Fruit fly (Drosophila melanogaster) whole organism, embryonic: ENCODE data around the gene CG16903.
A peak's percentile ranks its signal among the peaks of the same experiment; 100 is the strongest.

Experiments
- Aef1 ChIP-seq: fragments of 200-800 bp; sonication (Bioruptor generic); IDR thresholded peaks from 3 replicates; pipeline ENCODE4 v1.3.6; 2022; ENCODE audit warnings: missing biosample characterization, missing genetic modification characterization
- Bdp1 ChIP-seq: fragments of 200-800 bp; sonication (Bioruptor generic); optimal IDR thresholded peaks from 3 replicates; lab custom pipeline; 2016; ENCODE audit warnings: missing biosample characterization, missing genetic modification characterization
- CG10431 ChIP-seq: fragments of 200-800 bp; sonication (Bioruptor generic); optimal IDR thresholded peaks from 3 replicates; lab custom pipeline; 2018; ENCODE audit warnings: missing biosample characterization, mild to moderate bottlenecking, missing genetic modification characterization
- CG11504 ChIP-seq: fragments of 200-800 bp; sonication (Bioruptor generic); optimal IDR thresholded peaks from 3 replicates; lab custom pipeline; 2019; ENCODE audit warnings: missing biosample characterization, mild to moderate bottlenecking, missing genetic modification characterization, moderate library complexity
- CG11696 ChIP-seq: fragments of 200-800 bp; sonication (Bioruptor generic); IDR thresholded peaks from 2 replicates; pipeline ENCODE4 v1.3.6; 2022; ENCODE audit warnings: missing biosample characterization, missing genetic modification characterization
- CG12155 ChIP-seq: fragments of 200-800 bp; sonication (Bioruptor generic); optimal IDR thresholded peaks from 3 replicates; lab custom pipeline; 2016; ENCODE audit warnings: missing biosample characterization, missing genetic modification characterization
- CG15479 ChIP-seq: fragments of 200-800 bp; sonication (Bioruptor generic); optimal IDR thresholded peaks from 3 replicates; lab custom pipeline; 2019; ENCODE audit warnings: missing biosample characterization, mild to moderate bottlenecking, missing genetic modification characterization, moderate library complexity
- CG17802 ChIP-seq: fragments of 200-800 bp; sonication (Bioruptor generic); optimal IDR thresholded peaks from 2 replicates; lab custom pipeline; 2018; ENCODE audit warnings: missing biosample characterization, mild to moderate bottlenecking, missing genetic modification characterization, moderate library complexity
- CG18619 ChIP-seq: fragments of 200-800 bp; sonication (Bioruptor generic); optimal IDR thresholded peaks from 3 replicates; lab custom pipeline; 2017; ENCODE audit warnings: missing biosample characterization, mild to moderate bottlenecking, missing genetic modification characterization
- CG3163 ChIP-seq: fragments of 200-800 bp; sonication (Bioruptor generic); optimal IDR thresholded peaks from 3 replicates; lab custom pipeline; 2016; ENCODE audit warnings: missing biosample characterization, missing genetic modification characterization
- CG4282 ChIP-seq: fragments of 200-800 bp; sonication (Bioruptor generic); optimal IDR thresholded peaks from 2 replicates; lab custom pipeline; 2016; ENCODE audit warnings: missing biosample characterization, missing genetic modification characterization
- CG4617 ChIP-seq: fragments of 200-800 bp; sonication (Bioruptor generic); optimal IDR thresholded peaks from 3 replicates; lab custom pipeline; 2016; ENCODE audit warnings: missing biosample characterization, missing genetic modification characterization, borderline replicate concordance
- CG4854 ChIP-seq: fragments of 200-800 bp; sonication (Bioruptor generic); optimal IDR thresholded peaks from 2 replicates; lab custom pipeline; 2016; ENCODE audit warnings: missing biosample characterization, missing genetic modification characterization, inconsistent platforms
- CG6272 ChIP-seq: fragments of 200-800 bp; sonication (Bioruptor generic); IDR thresholded peaks from 2 replicates; pipeline ENCODE4 v1.3.6; 2022; ENCODE audit warnings: missing biosample characterization, missing genetic modification characterization
- CG7372 ChIP-seq: fragments of 200-800 bp; sonication (Bioruptor generic); IDR thresholded peaks from 2 replicates; pipeline ENCODE4 v1.3.6; 2022; ENCODE audit warnings: missing biosample characterization, missing genetic modification characterization
- CG8089 ChIP-seq: fragments of 200-800 bp; sonication (Bioruptor generic); optimal IDR thresholded peaks from 3 replicates; lab custom pipeline; 2016; ENCODE audit warnings: missing biosample characterization, missing genetic modification characterization
- CG8944 ChIP-seq: fragments of 200-800 bp; sonication (Bioruptor generic); optimal IDR thresholded peaks from 3 replicates; lab custom pipeline; 2016; ENCODE audit warnings: missing biosample characterization, missing genetic modification characterization
- CG9437 ChIP-seq: fragments of 200-800 bp; sonication (Bioruptor generic); optimal IDR thresholded peaks from 2 replicates; lab custom pipeline; 2018; ENCODE audit warnings: missing biosample characterization, mild to moderate bottlenecking, missing genetic modification characterization
- Chrac-16 ChIP-seq: fragments of 200-800 bp; sonication (Bioruptor generic); optimal IDR thresholded peaks from 3 replicates; lab custom pipeline; 2016; ENCODE audit warnings: missing biosample characterization, missing genetic modification characterization
- Ets65A ChIP-seq: fragments of 200-800 bp; sonication (Bioruptor generic); peaks from one replicate; lab custom pipeline; 2016; ENCODE audit warnings: missing biosample characterization, missing genetic modification characterization
- H2.0 ChIP-seq: fragments of 200-800 bp; sonication (Bioruptor generic); IDR thresholded peaks from 2 replicates; pipeline ENCODE4 v1.3.6; 2022; ENCODE audit warnings: missing biosample characterization, missing genetic modification characterization
- HLH3B ChIP-seq: fragments of 200-800 bp; sonication (Bioruptor generic); IDR thresholded peaks from 2 replicates; pipeline ENCODE4 v1.3.6; 2022; ENCODE audit warnings: missing biosample characterization, missing genetic modification characterization
- Hey ChIP-seq: fragments of 200-800 bp; sonication (Bioruptor generic); optimal IDR thresholded peaks from 3 replicates; lab custom pipeline; 2018; ENCODE audit warnings: missing biosample characterization, mild to moderate bottlenecking, missing genetic modification characterization
- HmgD ChIP-seq: fragments of 200-800 bp; sonication (Bioruptor generic); optimal IDR thresholded peaks from 3 replicates; lab custom pipeline; 2016; ENCODE audit warnings: missing biosample characterization, missing genetic modification characterization
- MESR4 ChIP-seq: fragments of 200-800 bp; sonication (Bioruptor generic); optimal IDR thresholded peaks from 2 replicates; lab custom pipeline; 2018; ENCODE audit warnings: missing biosample characterization, mild to moderate bottlenecking, missing genetic modification characterization, moderate library complexity
- MTF-1 ChIP-seq: fragments of 200-800 bp; sonication (Bioruptor generic); optimal IDR thresholded peaks from 2 replicates; lab custom pipeline; 2018; ENCODE audit warnings: missing biosample characterization, mild to moderate bottlenecking, missing genetic modification characterization, borderline replicate concordance
- NC2α ChIP-seq: fragments of 200-800 bp; sonication (Bioruptor generic); optimal IDR thresholded peaks from 2 replicates; lab custom pipeline; 2016; ENCODE audit warnings: missing biosample characterization, missing genetic modification characterization
- Rfx ChIP-seq: fragments of 200-800 bp; sonication (Bioruptor generic); IDR thresholded peaks from 2 replicates; pipeline ENCODE4 v1.3.6; 2022; ENCODE audit warnings: missing biosample characterization, missing genetic modification characterization
- Spps ChIP-seq: fragments of 200-800 bp; sonication (Bioruptor generic); optimal IDR thresholded peaks from 2 replicates; lab custom pipeline; 2018; ENCODE audit warnings: missing biosample characterization, mild to moderate bottlenecking, missing genetic modification characterization
- TFAM ChIP-seq: fragments of 200-800 bp; sonication (Bioruptor generic); optimal IDR thresholded peaks from 2 replicates; lab custom pipeline; 2017; ENCODE audit warnings: missing biosample characterization, missing genetic modification characterization, inconsistent platforms
- YL-1 ChIP-seq: fragments of 200-800 bp; sonication (Bioruptor generic); optimal IDR thresholded peaks from 3 replicates; lab custom pipeline; 2017; ENCODE audit warnings: missing biosample characterization, mild to moderate bottlenecking, missing genetic modification characterization
- abd-A ChIP-seq: fragments of 200-800 bp; sonication (Bioruptor generic); optimal IDR thresholded peaks from 3 replicates; lab custom pipeline; 2019; ENCODE audit warnings: missing biosample characterization, mild to moderate bottlenecking, missing genetic modification characterization, moderate library complexity
- bbx ChIP-seq: fragments of 200-800 bp; sonication (Bioruptor generic); IDR thresholded peaks from 2 replicates; pipeline ENCODE4 v1.3.6; 2022; ENCODE audit warnings: missing biosample characterization, missing genetic modification characterization; ENCODE audit not compliant: partially characterized antibody
- chinmo ChIP-seq: fragments of 200-800 bp; sonication (Bioruptor generic); IDR thresholded peaks from 4 replicates; pipeline ENCODE4 v1.3.6; 2022; ENCODE audit warnings: missing biosample characterization, missing genetic modification characterization; ENCODE audit not compliant: partially characterized antibody
- disco-r ChIP-seq: fragments of 200-800 bp; sonication (Bioruptor generic); optimal IDR thresholded peaks from 2 replicates; lab custom pipeline; 2016; ENCODE audit warnings: missing biosample characterization, missing genetic modification characterization
- dm ChIP-seq: fragments of 200-800 bp; sonication (Bioruptor generic); optimal IDR thresholded peaks from 3 replicates; lab custom pipeline; 2016; ENCODE audit warnings: missing biosample characterization, missing genetic modification characterization
- ems ChIP-seq: fragments of 200-800 bp; sonication (Bioruptor generic); optimal IDR thresholded peaks from 3 replicates; lab custom pipeline; 2016; ENCODE audit warnings: missing biosample characterization, missing genetic modification characterization
- eve ChIP-seq, 2 experiments: fragments of >200 bp; optimal IDR thresholded peaks; 2 replicates each; lab custom pipeline; 2017; ENCODE audit warnings: missing biosample characterization in 2 of 2, missing genetic modification characterization in 2 of 2
- fd64A ChIP-seq: fragments of 200-800 bp; sonication (Bioruptor generic); optimal IDR thresholded peaks from 3 replicates; lab custom pipeline; 2018; ENCODE audit warnings: missing biosample characterization, mild to moderate bottlenecking, missing genetic modification characterization
- ftz-f1 ChIP-seq: fragments of 200-800 bp; sonication (Bioruptor generic); optimal IDR thresholded peaks from 2 replicates; lab custom pipeline; 2016; ENCODE audit warnings: missing biosample characterization, missing genetic modification characterization
- jigr1 ChIP-seq: fragments of 200-800 bp; sonication (Bioruptor generic); IDR thresholded peaks from 3 replicates; pipeline ENCODE4 v1.3.6; 2022; ENCODE audit warnings: missing biosample characterization, missing genetic modification characterization
- kah ChIP-seq: fragments of 200-800 bp; sonication (Bioruptor generic); optimal IDR thresholded peaks from 2 replicates; lab custom pipeline; 2018; ENCODE audit warnings: missing biosample characterization, mild to moderate bottlenecking, missing genetic modification characterization
- lmd ChIP-seq: fragments of 200-800 bp; sonication (Bioruptor generic); IDR thresholded peaks from 2 replicates; pipeline ENCODE4 v1.3.6; 2022; ENCODE audit warnings: missing biosample characterization, missing genetic modification characterization
- oc ChIP-seq: fragments of 200-800 bp; sonication (Bioruptor generic); optimal IDR thresholded peaks from 2 replicates; lab custom pipeline; 2018; ENCODE audit warnings: missing biosample characterization, mild to moderate bottlenecking, missing genetic modification characterization, moderate library complexity
- org-1 ChIP-seq: fragments of 200-800 bp; sonication (Bioruptor generic); optimal IDR thresholded peaks from 2 replicates; lab custom pipeline; 2017; ENCODE audit warnings: missing biosample characterization, missing genetic modification characterization
- pb ChIP-seq: fragments of 200-800 bp; sonication (Bioruptor generic); optimal IDR thresholded peaks from 3 replicates; lab custom pipeline; 2016; ENCODE audit warnings: missing biosample characterization, missing genetic modification characterization
- stc ChIP-seq: fragments of 200-800 bp; sonication (Bioruptor generic); IDR thresholded peaks from 2 replicates; pipeline ENCODE4 v1.3.6; 2022; ENCODE audit warnings: missing biosample characterization, missing genetic modification characterization
- stwl ChIP-seq: fragments of 200-800 bp; sonication (Bioruptor generic); optimal IDR thresholded peaks from 3 replicates; lab custom pipeline; 2018; ENCODE audit warnings: missing biosample characterization, mild to moderate bottlenecking, missing genetic modification characterization, moderate library complexity
- trem ChIP-seq: fragments of 200-800 bp; optimal IDR thresholded peaks from 3 replicates; lab custom pipeline; 2019; ENCODE audit warnings: missing biosample characterization, mild to moderate bottlenecking, missing genetic modification characterization, moderate library complexity

Gene CG16903

dm6 chrX:2071878-2072817, 8.1 kb downstream of the CG16903 start, which contains the start of gene Rtca (continued):
- TF ChIP-seq disco-r (GFP tag; lab: Kevin White, UChicago): no peak
- TF ChIP-seq H2.0 (GFP tag; lab: Robert Waterston, UW): peak; percentile 60
- no peak for TF ChIP-seq Spps
- TF ChIP-seq MTF-1 (GFP tag; lab: Kevin White, UChicago): peak; percentile 12
- TF ChIP-seq Chrac-16 (GFP tag; lab: Kevin White, UChicago): peak; percentile 50
- TF ChIP-seq CG6272 (GFP tag; lab: Robert Waterston, UW): 0 out of 2 replicates have a peak, but pooled peaks have one; percentile 17
- TF ChIP-seq CG15479: peak; percentile 10
- peak; percentile 79 for TF ChIP-seq CG11504 (tag; lab: Kevin White, UChicago)
- peak; percentile 57; the same call in 1 of the 2 replicates for TF ChIP-seq stc (GFP tag; lab: Robert Waterston, UW)
- peak; percentile 20 for TF ChIP-seq YL-1
- no peak for TF ChIP-seq dm (GFP tag; lab: Kevin White, UChicago)
- peak; percentile 14 for TF ChIP-seq CG4617 (GFP tag; lab: Kevin White, UChicago)
- peak; percentile 69 for TF ChIP-seq ftz-f1 (GFP tag; lab: Kevin White, UChicago)
- TF ChIP-seq TFAM (GFP tag; lab: Kevin White, UChicago): no peak
- TF ChIP-seq MESR4 (GFP tag; lab: Kevin White, UChicago): peak; percentile 12
- peak; percentile 95 for TF ChIP-seq CG11696 (GFP tag; lab: Robert Waterston, UW)
- TF ChIP-seq trem (tag; lab: Kevin White, UChicago): peak; percentile 30
- peak; percentile 46 for TF ChIP-seq pb
- no peak for TF ChIP-seq eve (GFP tag; optimal IDR thresholded peaks at IDR 0.05; lab: Kevin White, UChicago)
- peak; percentile 82 for TF ChIP-seq Ets65A (GFP tag; lab: Kevin White, UChicago)
- TF ChIP-seq NC2α (GFP tag; lab: Kevin White, UChicago): peak; percentile 38
- TF ChIP-seq Hey (tag; lab: Kevin White, UChicago): no peak
- TF ChIP-seq Bdp1: peak; percentile 23
- TF ChIP-seq fd64A: no peak
- TF ChIP-seq lmd (GFP tag; lab: Robert Waterston, UW): peak; percentile 75
- TF ChIP-seq CG4854 (GFP tag; lab: Kevin White, UChicago): peak; percentile 39
- TF ChIP-seq abd-A (tag; lab: Kevin White, UChicago): peak; percentile 6
- TF ChIP-seq CG3163 (GFP tag; lab: Kevin White, UChicago): peak; percentile 55
- TF ChIP-seq ems (GFP tag; lab: Kevin White, UChicago): peak; percentile 57
- TF ChIP-seq HLH3B: peak; percentile 79
- TF ChIP-seq CG9437 (GFP tag; lab: Kevin White, UChicago): peak; percentile 21
- TF ChIP-seq CG10431 (GFP tag; lab: Kevin White, UChicago): no peak
- peak; percentile 22 for TF ChIP-seq kah (GFP tag; lab: Kevin White, UChicago)
- no peak for TF ChIP-seq bbx
- TF ChIP-seq org-1: peak; percentile 76
- TF ChIP-seq CG8944 (GFP tag; lab: Kevin White, UChicago): peak; percentile 59
- TF ChIP-seq CG4282 (GFP tag; lab: Kevin White, UChicago): peak; percentile 13
- TF ChIP-seq HmgD (GFP tag; lab: Kevin White, UChicago): peak; percentile 27
- peak; percentile 68 for TF ChIP-seq Aef1
- 0 out of 4 replicates have a peak, but pooled peaks have one; percentile 43 for TF ChIP-seq chinmo
- TF ChIP-seq CG7372: peak; percentile 67
- TF ChIP-seq Rfx: peak; percentile 73
- no peak for TF ChIP-seq CG17802
- peak; percentile 46 for TF ChIP-seq CG12155 (GFP tag; lab: Kevin White, UChicago)
- peak; percentile 11 for TF ChIP-seq CG8089
- TF ChIP-seq jigr1 (GFP tag; lab: Robert Waterston, UW): no peak
- TF ChIP-seq stwl (tag; lab: Kevin White, UChicago): no peak
- TF ChIP-seq oc (tag; lab: Kevin White, UChicago): no peak
- TF ChIP-seq CG18619 (GFP tag; lab: Kevin White, UChicago): peak; percentile 70
